Worm (Caenorhabditis elegans) whole organism, L4 larva: ENCODE results near the gene cra-1.

Experiments used
- F26F4.8 ChIP-seq: fragments of 200-800 bp; sonication (Bioruptor generic); conservative IDR thresholded peaks from 2 replicates; pipeline ENCODE4 v1.3.6; 2022; ENCODE audit warnings: missing genetic modification characterization, missing compliant biosample characterization
- T20F7.1 ChIP-seq: fragments of 200-800 bp; sonication (Bioruptor generic); optimal IDR thresholded peaks from 2 replicates; lab custom pipeline; 2018; ENCODE audit warnings: mild to moderate bottlenecking, missing genetic modification characterization, missing compliant biosample characterization
- T26A8.4 ChIP-seq: fragments of 200-800 bp; sonication (Bioruptor generic); IDR thresholded peaks from 2 replicates; pipeline ENCODE4 v1.3.6; 2022; ENCODE audit warnings: missing genetic modification characterization, missing compliant biosample characterization
- Y75B8A.6 ChIP-seq: fragments of 200-800 bp; sonication (Bioruptor generic); IDR thresholded peaks from 2 replicates; pipeline ENCODE4 v1.3.6; 2022; ENCODE audit warnings: missing genetic modification reagents, missing genetic modification characterization, missing compliant biosample characterization
- ZK546.5 ChIP-seq, 2 experiments: sonication (generic microtip); optimal IDR thresholded peaks; 2 replicates each; lab custom pipeline; 2017; ENCODE audit warnings: missing biosample characterization in 2 of 2, missing genetic modification characterization in 2 of 2
- aha-1 ChIP-seq: fragments of 150-350 bp; peaks from one replicate; lab custom pipeline; 2014; ENCODE audit warnings: missing biosample characterization, missing genetic modification characterization
- aly-2 ChIP-seq: sonication (generic microtip); optimal IDR thresholded peaks from 2 replicates; lab custom pipeline; 2018; ENCODE audit warnings: missing biosample characterization, missing genetic modification characterization
- ama-1 ChIP-seq: fragments of 150-350 bp; optimal IDR thresholded peaks from 2 replicates; lab custom pipeline; 2014; ENCODE audit warnings: inconsistent platforms, mixed read lengths
- ceh-44 ChIP-seq: fragments of 200-800 bp; sonication (Bioruptor generic); IDR thresholded peaks from 2 replicates; pipeline ENCODE4 v1.3.6; 2022; ENCODE audit warnings: missing genetic modification reagents, missing genetic modification characterization, missing compliant biosample characterization
- cey-2 ChIP-seq: sonication (generic microtip); optimal IDR thresholded peaks from 3 replicates; lab custom pipeline; 2017; ENCODE audit warnings: missing genetic modification characterization, mild to moderate bottlenecking, missing compliant biosample characterization, antibody characterized with exemption, borderline replicate concordance; ENCODE audit not compliant: insufficient read depth
- ctbp-1 ChIP-seq: fragments of 200-800 bp; sonication (Bioruptor generic); IDR thresholded peaks from 2 replicates; pipeline ENCODE4 v1.3.6; 2022; ENCODE audit warnings: missing genetic modification reagents, missing genetic modification characterization, missing compliant biosample characterization
- daf-16 ChIP-seq, 3 experiments: sonication (generic microtip); optimal IDR thresholded peaks; 2 replicates each; lab custom pipeline; 2016 to 2017; ENCODE audit warnings: missing genetic modification characterization in 3 of 3, missing genetic modification reagents in 3 of 3, mild to moderate bottlenecking in 2 of 3, missing compliant biosample characterization in 2 of 3, missing biosample characterization in 1 of 3, moderate library complexity in 1 of 3
- daf-19 ChIP-seq: fragments of 200-800 bp; sonication (Bioruptor generic); conservative IDR thresholded peaks from 2 replicates; pipeline ENCODE4 v1.3.6; 2022; ENCODE audit warnings: missing genetic modification characterization, missing compliant biosample characterization
- dpl-1 ChIP-seq: fragments of 150-350 bp; optimal IDR thresholded peaks from 2 replicates; lab custom pipeline; 2014; ENCODE audit warnings: missing biosample characterization, missing genetic modification reagents, missing genetic modification characterization
- duxl-1 ChIP-seq: sonication (generic microtip); optimal IDR thresholded peaks from 2 replicates; lab custom pipeline; 2016; ENCODE audit warnings: mild to moderate bottlenecking, missing genetic modification characterization, moderate library complexity, missing compliant biosample characterization; ENCODE audit not compliant: poor library complexity
- egl-43 ChIP-seq: fragments of 200-800 bp; sonication (Bioruptor generic); IDR thresholded peaks from 2 replicates; pipeline ENCODE4 v1.3.6; 2022; ENCODE audit warnings: missing genetic modification reagents, missing genetic modification characterization, missing compliant biosample characterization
- fos-1 ChIP-seq: fragments of 150-350 bp; optimal IDR thresholded peaks from 2 replicates; lab custom pipeline; 2014; ENCODE audit warnings: missing biosample characterization, missing genetic modification characterization
- gei-8 ChIP-seq: fragments of 200-800 bp; sonication (Bioruptor generic); optimal IDR thresholded peaks from 2 replicates; lab custom pipeline; 2018; ENCODE audit warnings: mild to moderate bottlenecking, missing genetic modification characterization, missing compliant biosample characterization
- hif-1 ChIP-seq, 2 experiments: sonication (generic microtip); optimal IDR thresholded peaks; 2 replicates each; lab custom pipeline; 2016 to 2017; ENCODE audit warnings: missing compliant biosample characterization in 2 of 2, missing genetic modification characterization in 2 of 2, missing genetic modification reagents in 2 of 2, missing genotype in 2 of 2, mild to moderate bottlenecking in 1 of 2
- hlh-11 ChIP-seq: fragments of 200-800 bp; sonication (Bioruptor generic); optimal IDR thresholded peaks from 2 replicates; lab custom pipeline; 2018; ENCODE audit warnings: mild to moderate bottlenecking, missing genetic modification characterization, missing compliant biosample characterization
- lim-7 ChIP-seq: fragments of 200-800 bp; sonication (Bioruptor generic); IDR thresholded peaks from 2 replicates; pipeline ENCODE4 v1.3.6; 2022; ENCODE audit warnings: missing genetic modification characterization, missing compliant biosample characterization
- lin-13 ChIP-seq: fragments of 150-350 bp; optimal IDR thresholded peaks from 2 replicates; lab custom pipeline; 2014; ENCODE audit warnings: missing biosample characterization, missing genetic modification reagents, missing genetic modification characterization
- lin-15B ChIP-seq: fragments of 150-350 bp; sonication (generic microtip); optimal IDR thresholded peaks from 3 replicates; lab custom pipeline; 2014; ENCODE audit warnings: missing biosample characterization, missing genetic modification characterization
- lin-29 ChIP-seq: fragments of 200-800 bp; sonication (Bioruptor generic); IDR thresholded peaks from 2 replicates; pipeline ENCODE4 v1.3.6; 2022; ENCODE audit warnings: missing genetic modification reagents, missing genetic modification characterization, missing compliant biosample characterization
- lin-38 ChIP-seq: fragments of 200-800 bp; sonication (Bioruptor generic); IDR thresholded peaks from 2 replicates; pipeline ENCODE4 v1.3.6; 2022; ENCODE audit warnings: missing genetic modification reagents, missing genetic modification characterization, missing compliant biosample characterization
- lir-3 ChIP-seq: sonication (generic microtip); optimal IDR thresholded peaks from 2 replicates; lab custom pipeline; 2016; ENCODE audit warnings: mild to moderate bottlenecking, missing genetic modification characterization, missing compliant biosample characterization
- lsy-2 ChIP-seq, 2 experiments: fragments of 150-350 bp in 1 of 2; sonication (generic microtip) in 1 of 2; optimal IDR thresholded peaks; 2 replicates each; lab custom pipeline; 2014 to 2017; ENCODE audit warnings: missing biosample characterization in 2 of 2, missing genetic modification characterization in 2 of 2
- madf-5 ChIP-seq, 2 experiments: fragments of 200-800 bp; sonication (Bioruptor generic); IDR thresholded peaks; 2 replicates each; pipeline ENCODE4 v1.3.6; 2022; ENCODE audit warnings: missing compliant biosample characterization in 2 of 2, missing genetic modification characterization in 2 of 2
- mdl-1 ChIP-seq, 2 experiments: fragments of 150-350 bp in 1 of 2; sonication (generic microtip) in 1 of 2; optimal IDR thresholded peaks; 2 replicates each; lab custom pipeline; 2014 to 2017; ENCODE audit warnings: missing biosample characterization in 2 of 2, missing genetic modification characterization in 2 of 2
- mes-2 ChIP-seq: sonication (generic microtip); optimal IDR thresholded peaks from 2 replicates; lab custom pipeline; 2016; ENCODE audit warnings: missing genotype, mild to moderate bottlenecking, missing genetic modification characterization, missing compliant biosample characterization; ENCODE audit not compliant: poor library complexity, severe bottlenecking
- mxl-3 ChIP-seq: fragments of 200-800 bp; sonication (Bioruptor generic); optimal IDR thresholded peaks from 2 replicates; lab custom pipeline; 2018; ENCODE audit warnings: mild to moderate bottlenecking, missing genetic modification characterization, missing compliant biosample characterization
- nhr-102 ChIP-seq: sonication (generic microtip); optimal IDR thresholded peaks from 2 replicates; lab custom pipeline; 2016; ENCODE audit warnings: mild to moderate bottlenecking, missing genetic modification characterization, moderate library complexity, missing compliant biosample characterization
- nhr-11 ChIP-seq: fragments of 150-350 bp; optimal IDR thresholded peaks from 2 replicates; lab custom pipeline; 2014; ENCODE audit warnings: missing biosample characterization, missing genetic modification characterization
- nhr-237 ChIP-seq: sonication (generic microtip); optimal IDR thresholded peaks from 2 replicates; lab custom pipeline; 2017; ENCODE audit warnings: missing biosample characterization, missing genetic modification characterization
- nhr-28 ChIP-seq: fragments of 150-350 bp; optimal IDR thresholded peaks from 2 replicates; lab custom pipeline; 2014; ENCODE audit warnings: missing biosample characterization, missing genetic modification characterization
- nhr-41 ChIP-seq: fragments of 200-800 bp; sonication (Bioruptor generic); IDR thresholded peaks from 2 replicates; pipeline ENCODE4 v1.3.6; 2022; ENCODE audit warnings: missing genetic modification reagents, missing genetic modification characterization, missing compliant biosample characterization
- nhr-48 ChIP-seq: sonication (generic microtip); optimal IDR thresholded peaks from 2 replicates; lab custom pipeline; 2016; ENCODE audit warnings: mild to moderate bottlenecking, missing genetic modification characterization, missing compliant biosample characterization
- nhr-76 ChIP-seq: fragments of 150-350 bp; optimal IDR thresholded peaks from 2 replicates; lab custom pipeline; 2014; ENCODE audit warnings: missing biosample characterization, missing genetic modification characterization
- nhr-77 ChIP-seq: fragments of 150-350 bp; optimal IDR thresholded peaks from 2 replicates; lab custom pipeline; 2014; ENCODE audit warnings: missing biosample characterization, missing genetic modification characterization
- pqm-1 ChIP-seq: sonication (generic microtip); optimal IDR thresholded peaks from 2 replicates; lab custom pipeline; 2017; ENCODE audit warnings: missing biosample characterization, missing genetic modification characterization
- rbr-2 ChIP-seq: sonication (generic microtip); optimal IDR thresholded peaks from 2 replicates; lab custom pipeline; 2016; ENCODE audit warnings: missing genotype, missing genetic modification characterization, missing compliant biosample characterization
- saeg-2 ChIP-seq: fragments of 200-800 bp; sonication (Bioruptor generic); IDR thresholded peaks from 2 replicates; pipeline ENCODE4 v1.3.6; 2022; ENCODE audit warnings: missing genetic modification reagents, missing genetic modification characterization, missing compliant biosample characterization
- set-16 ChIP-seq: fragments of 200-800 bp; sonication (Bioruptor generic); IDR thresholded peaks from 2 replicates; pipeline ENCODE4 v1.3.6; 2022; ENCODE audit warnings: missing genetic modification reagents, missing genetic modification characterization, missing compliant biosample characterization
- spr-3 ChIP-seq: fragments of 200-800 bp; sonication (Bioruptor generic); optimal IDR thresholded peaks from 2 replicates; lab custom pipeline; 2018; ENCODE audit warnings: mild to moderate bottlenecking, missing genetic modification characterization, missing compliant biosample characterization
- unc-130 ChIP-seq: sonication (generic microtip); optimal IDR thresholded peaks from 2 replicates; lab custom pipeline; 2016; ENCODE audit warnings: missing genetic modification reagents, missing genetic modification characterization, missing compliant biosample characterization
- unc-39 ChIP-seq: sonication (generic microtip); optimal IDR thresholded peaks from 2 replicates; lab custom pipeline; 2017; ENCODE audit warnings: missing biosample characterization, missing genetic modification characterization
- zag-1 ChIP-seq: fragments of 150-350 bp; optimal IDR thresholded peaks from 2 replicates; lab custom pipeline; 2014; ENCODE audit warnings: missing biosample characterization, missing genetic modification characterization
- ztf-7 ChIP-seq: fragments of 150-350 bp; optimal IDR thresholded peaks from 2 replicates; lab custom pipeline; 2014; ENCODE audit warnings: missing biosample characterization, missing genetic modification characterization

Gene cra-1

ce11 chrIII:6897587-6898064 lies 28.4 kb upstream of the cra-1 start, which contains the start of gene T07E3.4 (continued):
- TF ChIP-seq egl-43 (no peak), nhr-41 (GFP tag; lab: Robert Waterston, UW) (no peak), F26F4.8 (GFP tag; lab: Robert Waterston, UW) (no peak), mes-2 (tag; lab: Kevin White, UChicago) (peak; percentile 66), rbr-2 (tag; lab: Kevin White, UChicago) (peak; percentile 54), mxl-3 (GFP tag; lab: Kevin White, UChicago) (peak; percentile 34), nhr-102 (tag; lab: Kevin White, UChicago) (peak; percentile 39), hif-1 (tag; optimal IDR thresholded peaks at IDR 0.05; lab: Kevin White, UChicago) (no peak), madf-5 (GFP tag; IDR thresholded peaks at IDR 0.05; lab: Robert Waterston, UW) (no peak), dpl-1 (peak; percentile 48), ztf-7 (peak; percentile 48), aha-1 (peak; percentile 98), unc-130 (no peak), duxl-1 (no peak), nhr-77 (tag; lab: Kevin White, UChicago) (no peak), nhr-237 (tag; lab: Kevin White, UChicago) (no peak), zag-1 (tag; lab: Kevin White, UChicago) (no peak), lin-13 (peak; percentile 46), nhr-11 (tag; lab: Kevin White, UChicago) (peak; percentile 84), gei-8 (GFP tag; lab: Kevin White, UChicago) (peak; percentile 9), spr-3 (GFP tag; lab: Kevin White, UChicago) (no peak), Y75B8A.6 (GFP tag; lab: Robert Waterston, UW) (no peak), pqm-1 (tag; lab: Kevin White, UChicago) (no peak), lin-29 (GFP tag; lab: Robert Waterston, UW) (no peak)

ce11 chrIII:6895677-6896076 lies 26.4 kb upstream of the cra-1 start:
- no peak for TF ChIP-seq ZK546.5 (tag; optimal IDR thresholded peaks at IDR 0.05; lab: Kevin White, UChicago)
- TF ChIP-seq ctbp-1: no peak
- no peak for TF ChIP-seq daf-19
- no peak for TF ChIP-seq cey-2 (tag; lab: Kevin White, UChicago)
- no peak for TF ChIP-seq unc-39 (tag; lab: Kevin White, UChicago)
- no peak for TF ChIP-seq daf-16 (GFP tag; optimal IDR thresholded peaks at IDR 0.05; lab: Kevin White, UChicago)
- TF ChIP-seq daf-16 (tag; optimal IDR thresholded peaks at IDR 0.05; lab: Kevin White, UChicago): peak; percentile 93
- TF ChIP-seq nhr-28 (tag; lab: Kevin White, UChicago): no peak
- no peak for TF ChIP-seq saeg-2 (GFP tag; lab: Robert Waterston, UW)
- peak; percentile 55 for TF ChIP-seq aha-1
- TF ChIP-seq ama-1 (lab: Kevin White, UChicago): no peak
- TF ChIP-seq ceh-44 (GFP tag; lab: Robert Waterston, UW): no peak
- no peak for TF ChIP-seq lin-15B (tag; lab: Kevin White, UChicago)
- TF ChIP-seq, all 104 proteins: peak for 2

DNA sequence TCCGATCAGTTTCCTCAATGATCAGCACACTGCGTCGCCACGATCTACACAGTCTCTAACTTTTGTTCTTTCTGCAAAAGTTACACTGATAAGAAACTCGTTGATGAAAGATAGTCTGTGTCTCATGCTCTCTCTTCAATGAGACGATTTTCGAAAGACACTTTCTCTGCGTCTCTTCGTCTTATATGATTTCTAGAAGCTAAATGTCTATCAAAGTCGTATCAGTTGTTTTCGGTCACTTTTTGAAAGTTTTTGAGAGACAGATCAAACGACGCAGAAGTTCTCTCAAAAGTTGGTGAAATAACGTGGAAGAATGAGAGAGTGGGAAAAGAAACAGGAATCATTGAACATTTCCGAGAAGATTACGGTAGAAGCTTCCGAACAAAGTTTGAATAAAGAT lies 25.9 kb upstream of the cra-1 start:
- TF ChIP-seq mes-2 (tag; lab: Kevin White, UChicago): peak; percentile 31
- no peak for TF ChIP-seq duxl-1
- no peak for TF ChIP-seq set-16 (GFP tag; lab: Robert Waterston, UW)
- peak; percentile 24 for TF ChIP-seq aly-2 (tag; lab: Kevin White, UChicago)
- TF ChIP-seq dpl-1: peak; percentile 14
- peak; percentile 76 for TF ChIP-seq T20F7.1
- peak; percentile 95 for TF ChIP-seq hlh-11 (tag; lab: Kevin White, UChicago)
- no peak for TF ChIP-seq fos-1
- TF ChIP-seq lin-38: peak; percentile 49
- TF ChIP-seq mdl-1 (tag; optimal IDR thresholded peaks at IDR 0.05; lab: Kevin White, UChicago): peak in 1 of 2 experiments; percentile 75
- peak; percentile 17 for TF ChIP-seq nhr-76 (tag; lab: Kevin White, UChicago)
- no peak for TF ChIP-seq lir-3 (tag; lab: Kevin White, UChicago)
- no peak for TF ChIP-seq nhr-237 (tag; lab: Kevin White, UChicago)
- TF ChIP-seq nhr-48 (tag; lab: Kevin White, UChicago): peak; percentile 83
- TF ChIP-seq mxl-3 (GFP tag; lab: Kevin White, UChicago): peak; percentile 40
- peak; percentile 43 to 84 for TF ChIP-seq lsy-2 (tag; optimal IDR thresholded peaks at IDR 0.05; lab: Kevin White, UChicago)
- TF ChIP-seq lin-13: peak; percentile 37
- 0 out of 2 replicates have a peak, but pooled peaks have one; percentile 24 for TF ChIP-seq lim-7
- TF ChIP-seq ama-1 (lab: Kevin White, UChicago): peak; percentile 27
- TF ChIP-seq T26A8.4 (GFP tag; lab: Robert Waterston, UW): peak; percentile 66
